Fruit fly (Drosophila melanogaster) whole organism, pupa: ENCODE measurements around the gene cad.

Source experiments
- CG10348 ChIP-seq: fragments of 200-800 bp; sonication (Bioruptor generic); IDR thresholded peaks from 2 replicates; pipeline ENCODE4 v1.3.6; 2022; ENCODE audit warnings: missing biosample characterization, missing genetic modification characterization
- CG12605 ChIP-seq: fragments of 200-800 bp; sonication (Bioruptor generic); IDR thresholded peaks from 2 replicates; pipeline ENCODE4 v1.3.6; 2022; ENCODE audit warnings: missing biosample characterization, missing genetic modification characterization
- CG13204 ChIP-seq: fragments of 200-800 bp; sonication (Bioruptor generic); optimal IDR thresholded peaks from 2 replicates; lab custom pipeline; 2018; ENCODE audit warnings: missing biosample characterization, mild to moderate bottlenecking, missing genetic modification characterization, moderate library complexity
- CG14655 ChIP-seq: fragments of 200-800 bp; sonication (Bioruptor generic); optimal IDR thresholded peaks from 3 replicates; lab custom pipeline; 2017; ENCODE audit warnings: mild to moderate bottlenecking, missing biosample characterization, missing genetic modification reagents, missing genetic modification characterization
- CG15710 ChIP-seq: fragments of 200-800 bp; sonication (Bioruptor generic); optimal IDR thresholded peaks from 2 replicates; lab custom pipeline; 2018; ENCODE audit warnings: missing biosample characterization, mild to moderate bottlenecking, missing genetic modification characterization, moderate library complexity
- CG17806 ChIP-seq: fragments of 200-800 bp; sonication (Bioruptor generic); optimal IDR thresholded peaks from 2 replicates; lab custom pipeline; 2018; ENCODE audit warnings: missing biosample characterization, mild to moderate bottlenecking, missing genetic modification characterization, moderate library complexity
- CG32121 ChIP-seq: fragments of 200-800 bp; sonication (Bioruptor generic); IDR thresholded peaks from 2 replicates; pipeline ENCODE4 v1.3.6; 2022; ENCODE audit warnings: missing biosample characterization, missing genetic modification characterization
- CG34367 ChIP-seq: fragments of 200-800 bp; sonication (Bioruptor generic); optimal IDR thresholded peaks from 2 replicates; lab custom pipeline; 2018; ENCODE audit warnings: missing biosample characterization, mild to moderate bottlenecking, missing genetic modification characterization
- CG4496 ChIP-seq: fragments of 200-800 bp; sonication (Bioruptor generic); IDR thresholded peaks from 3 replicates; pipeline ENCODE4 v1.3.6; 2022; ENCODE audit warnings: missing biosample characterization, missing genetic modification characterization
- CG8159 ChIP-seq: fragments of 200-800 bp; sonication (Bioruptor generic); optimal IDR thresholded peaks from 3 replicates; lab custom pipeline; 2018; ENCODE audit warnings: missing biosample characterization, mild to moderate bottlenecking, missing genetic modification characterization, moderate library complexity
- CG8301 ChIP-seq: fragments of 200-800 bp; sonication (Bioruptor generic); optimal IDR thresholded peaks from 2 replicates; lab custom pipeline; 2018; ENCODE audit warnings: missing biosample characterization, mild to moderate bottlenecking, missing genetic modification characterization
- CG9948 ChIP-seq: fragments of 200-800 bp; sonication (Bioruptor generic); optimal IDR thresholded peaks from 2 replicates; lab custom pipeline; 2018; ENCODE audit warnings: missing biosample characterization, mild to moderate bottlenecking, missing genetic modification characterization, moderate library complexity
- D1 ChIP-seq: fragments of 200-800 bp; sonication (Bioruptor generic); optimal IDR thresholded peaks from 2 replicates; lab custom pipeline; 2018; ENCODE audit warnings: missing biosample characterization, mild to moderate bottlenecking, missing genetic modification characterization, moderate library complexity
- EcR ChIP-seq: fragments of 200-800 bp; sonication (Bioruptor generic); optimal IDR thresholded peaks from 3 replicates; lab custom pipeline; 2019; ENCODE audit warnings: missing biosample characterization, missing genetic modification characterization, mild to moderate bottlenecking, moderate library complexity, missing genetic modification reagents
- Ets98B ChIP-seq: fragments of 200-800 bp; sonication (Bioruptor generic); IDR thresholded peaks from 2 replicates; pipeline ENCODE4 v1.3.6; 2022; ENCODE audit warnings: missing biosample characterization, missing genetic modification characterization
- Pif1A ChIP-seq: fragments of 200-800 bp; sonication (Bioruptor generic); optimal IDR thresholded peaks from 3 replicates; lab custom pipeline; 2016; ENCODE audit warnings: missing biosample characterization, missing genetic modification characterization
- Pif1B ChIP-seq: fragments of 200-800 bp; sonication (Bioruptor generic); optimal IDR thresholded peaks from 3 replicates; lab custom pipeline; 2016; ENCODE audit warnings: missing biosample characterization, missing genetic modification characterization
- Snoo ChIP-seq: fragments of 200-800 bp; sonication (Bioruptor generic); optimal IDR thresholded peaks from 3 replicates; lab custom pipeline; 2017; ENCODE audit warnings: missing biosample characterization, mild to moderate bottlenecking, missing genetic modification characterization, inconsistent platforms
- fd96Ca ChIP-seq: fragments of 200-800 bp; sonication (Bioruptor generic); IDR thresholded peaks from 3 replicates; pipeline ENCODE4 v1.3.6; 2022; ENCODE audit warnings: missing biosample characterization, missing genetic modification characterization
- gl ChIP-seq: fragments of 200-800 bp; sonication (Bioruptor generic); optimal IDR thresholded peaks from 2 replicates; lab custom pipeline; 2018; ENCODE audit warnings: missing biosample characterization, mild to moderate bottlenecking, missing genetic modification characterization
- rn ChIP-seq: fragments of 200-800 bp; sonication (Bioruptor generic); IDR thresholded peaks from 2 replicates; pipeline ENCODE4 v1.3.6; 2022; ENCODE audit warnings: missing biosample characterization, missing genetic modification characterization

Gene cad

DNA sequence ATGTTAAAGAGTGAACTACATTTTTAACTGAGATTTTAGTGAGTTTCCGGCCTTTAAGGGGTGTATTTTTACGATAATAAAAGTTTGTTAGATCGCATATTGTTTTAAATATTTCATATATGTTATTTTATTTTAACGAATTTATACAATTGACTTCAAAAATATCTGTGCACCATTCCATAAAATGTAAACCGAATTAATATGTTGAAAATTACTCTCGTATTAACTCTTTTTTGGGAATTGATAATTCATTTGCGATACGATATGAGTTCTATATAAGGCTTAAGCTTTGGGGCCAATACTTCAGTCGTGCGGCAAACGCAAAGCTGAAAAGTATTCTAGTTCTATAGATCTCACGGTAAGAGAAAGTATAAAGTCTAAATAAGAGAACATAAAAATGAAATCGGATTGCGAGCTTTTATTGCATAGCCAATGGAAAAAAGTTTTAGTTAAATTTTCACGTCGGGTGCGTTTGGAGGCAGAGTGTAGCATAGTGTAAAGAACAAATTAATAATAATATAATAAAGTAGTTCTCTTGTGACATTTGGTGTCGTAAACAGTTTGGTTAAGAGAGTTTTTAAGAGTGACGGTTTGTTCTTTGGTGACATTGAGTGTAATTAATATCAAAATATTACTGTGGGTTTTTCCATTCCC, 53.7 kb downstream of the cad start:
- TF ChIP-seq CG32121 (GFP tag; lab: Robert Waterston, UW) = peak; percentile 10; the same call in 1 of the 2 replicates
- no peak for TF ChIP-seq CG13204 (GFP tag; lab: Kevin White, UChicago)
- TF ChIP-seq CG15710 = no peak
- no peak for TF ChIP-seq CG8301 (tag; lab: Kevin White, UChicago)
- no peak for TF ChIP-seq Snoo
- TF ChIP-seq, all 21 proteins: peak for 1

DNA sequence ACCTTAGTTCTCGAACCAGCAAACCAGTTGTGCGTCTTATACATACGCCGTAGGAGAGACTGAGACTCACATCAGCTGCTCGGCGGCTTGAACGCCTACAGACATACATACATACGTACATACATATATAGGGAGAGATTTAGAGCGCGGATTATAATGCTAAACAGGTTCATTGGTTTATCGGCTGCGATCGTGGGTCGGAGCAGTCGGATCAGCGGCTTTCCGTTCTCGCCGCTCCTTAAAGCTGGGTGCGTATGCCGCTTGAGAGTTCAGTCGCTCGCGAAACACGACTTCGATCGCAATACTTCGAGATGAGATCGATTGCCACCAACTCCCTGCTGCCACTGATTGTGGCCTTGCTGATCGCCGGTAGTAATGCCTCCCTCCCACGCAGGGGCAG, 54.7 kb downstream of the cad start:
- peak; percentile 57; the same call in 1 of the 2 replicates for TF ChIP-seq CG12605
- no peak for TF ChIP-seq fd96Ca
- no peak for TF ChIP-seq CG8159 (tag; lab: Kevin White, UChicago)
- TF ChIP-seq CG8301 (tag; lab: Kevin White, UChicago) = no peak
- peak; percentile 89 for TF ChIP-seq EcR (GFP tag; lab: Kevin White, UChicago)
- no peak for TF ChIP-seq CG15710
- no peak for TF ChIP-seq rn (GFP tag; lab: Robert Waterston, UW)
- no peak for TF ChIP-seq CG9948 (tag; lab: Kevin White, UChicago)
- TF ChIP-seq Pif1A (GFP tag; lab: Kevin White, UChicago) = no peak
- TF ChIP-seq D1 (tag; lab: Kevin White, UChicago) = no peak
- peak; percentile 16 for TF ChIP-seq gl (tag; lab: Kevin White, UChicago)
- TF ChIP-seq CG34367 (tag; lab: Kevin White, UChicago) = no peak
- TF ChIP-seq CG10348 (GFP tag; lab: Robert Waterston, UW) = no peak
- no peak for TF ChIP-seq CG4496 (GFP tag; lab: Robert Waterston, UW)
- TF ChIP-seq Ets98B (GFP tag; lab: Robert Waterston, UW) = no peak; the same call in 1 of the 2 replicates
- no peak for TF ChIP-seq CG32121 (GFP tag; lab: Robert Waterston, UW)
- no peak for TF ChIP-seq Snoo
- peak; percentile 89 for TF ChIP-seq CG13204 (GFP tag; lab: Kevin White, UChicago)

- TF ChIP-seq CG9948 (tag; lab: Kevin White, UChicago) (no peak), Pif1A (GFP tag; lab: Kevin White, UChicago) (no peak), fd96Ca (no peak), CG8301 (tag; lab: Kevin White, UChicago) (no peak), Ets98B (GFP tag; lab: Robert Waterston, UW) (no peak), CG32121 (GFP tag; lab: Robert Waterston, UW) (no peak), CG34367 (tag; lab: Kevin White, UChicago) (no peak), Snoo (no peak), Pif1B (no peak), gl (tag; lab: Kevin White, UChicago) (no peak), CG15710 (no peak), CG8159 (tag; lab: Kevin White, UChicago) (no peak)
- TF ChIP-seq, all 21 proteins: peak for 0
Observed at dm6 chr2L:20826226-20826625, 55.7 kb downstream of the cad start.

dm6 chr2L:20827045-20827444, 56.5 kb downstream of the cad start:
- no peak for TF ChIP-seq Pif1B
- no peak for TF ChIP-seq CG4496 (GFP tag; lab: Robert Waterston, UW)
- TF ChIP-seq Snoo = no peak
- no peak for TF ChIP-seq CG32121 (GFP tag; lab: Robert Waterston, UW)
- no peak for TF ChIP-seq CG14655 (GFP tag; lab: Kevin White, UChicago)
- no peak for TF ChIP-seq EcR (GFP tag; lab: Kevin White, UChicago)
- no peak for TF ChIP-seq CG8159 (tag; lab: Kevin White, UChicago)
- TF ChIP-seq CG10348 (GFP tag; lab: Robert Waterston, UW) = no peak
- no peak for TF ChIP-seq CG34367 (tag; lab: Kevin White, UChicago)
- no peak for TF ChIP-seq CG9948 (tag; lab: Kevin White, UChicago)
- TF ChIP-seq Ets98B (GFP tag; lab: Robert Waterston, UW) = no peak
- TF ChIP-seq CG17806 = no peak
- no peak for TF ChIP-seq CG13204 (GFP tag; lab: Kevin White, UChicago)
- TF ChIP-seq rn (GFP tag; lab: Robert Waterston, UW) = no peak
- no peak for TF ChIP-seq Pif1A (GFP tag; lab: Kevin White, UChicago)
- no peak for TF ChIP-seq D1 (tag; lab: Kevin White, UChicago)
- no peak for TF ChIP-seq CG8301 (tag; lab: Kevin White, UChicago)
- TF ChIP-seq CG15710 = no peak
- no peak for TF ChIP-seq fd96Ca
- TF ChIP-seq gl (tag; lab: Kevin White, UChicago) = no peak
- TF ChIP-seq, all 21 proteins: peak for 0

DNA sequence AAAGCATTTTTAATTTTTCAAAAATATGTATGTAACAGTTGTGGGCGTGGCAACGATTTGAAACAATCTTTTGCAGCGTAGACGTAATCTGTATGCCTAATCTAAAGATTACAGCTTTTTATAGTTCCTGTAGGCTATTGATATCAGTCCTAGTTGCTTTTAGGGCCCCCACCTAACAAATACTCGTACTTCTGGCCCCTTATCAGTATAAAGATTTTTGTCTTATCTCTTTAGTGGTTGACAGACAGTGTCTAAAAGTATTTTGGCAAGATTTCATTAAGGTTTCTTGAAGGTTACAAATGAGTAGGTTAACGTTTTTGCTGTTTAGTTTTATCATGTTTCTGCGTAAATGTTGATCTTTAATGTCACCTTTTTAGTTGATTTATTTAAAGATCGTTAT, 58.2 kb downstream of the cad start:
- no peak for TF ChIP-seq CG34367 (tag; lab: Kevin White, UChicago)
- no peak for TF ChIP-seq CG12605
- TF ChIP-seq Pif1A (GFP tag; lab: Kevin White, UChicago) = no peak
- TF ChIP-seq CG4496 (GFP tag; lab: Robert Waterston, UW) = no peak
- TF ChIP-seq gl (tag; lab: Kevin White, UChicago) = no peak
- TF ChIP-seq fd96Ca = no peak
- no peak for TF ChIP-seq Snoo
- no peak for TF ChIP-seq CG8159 (tag; lab: Kevin White, UChicago)

DNA sequence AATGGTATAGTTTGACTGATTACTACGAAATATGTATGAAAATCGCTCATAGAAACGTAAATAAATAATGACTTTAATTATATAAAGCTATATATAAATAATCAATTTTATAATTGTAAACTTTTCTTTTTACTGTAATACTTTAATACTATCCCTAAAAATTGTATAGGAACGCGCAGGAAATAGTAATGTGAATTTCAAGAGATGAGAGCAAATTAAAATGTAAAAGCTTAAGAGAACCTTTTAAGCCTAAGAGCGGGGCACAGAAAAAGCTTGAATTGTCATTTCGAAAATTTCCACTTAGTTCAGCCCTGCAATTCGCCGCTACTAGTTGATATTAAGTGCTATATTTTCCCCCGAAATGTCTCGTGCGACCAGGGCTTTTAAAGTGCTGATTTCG, 58.8 kb downstream of the cad start, which contains the start of gene CG31673:
CG31673 (plus strand) TSS at position 301 of the 400 bp plus-strand sequence.
- TF ChIP-seq CG8159 (tag; lab: Kevin White, UChicago) = no peak
- TF ChIP-seq CG8301 (tag; lab: Kevin White, UChicago) = no peak
- TF ChIP-seq fd96Ca = no peak
- TF ChIP-seq CG17806 = no peak
- no peak for TF ChIP-seq CG15710
- TF ChIP-seq CG14655 (GFP tag; lab: Kevin White, UChicago) = no peak
- no peak for TF ChIP-seq Pif1A (GFP tag; lab: Kevin White, UChicago)
- no peak for TF ChIP-seq Snoo
- no peak for TF ChIP-seq CG4496 (GFP tag; lab: Robert Waterston, UW)
- no peak for TF ChIP-seq CG9948 (tag; lab: Kevin White, UChicago)
- TF ChIP-seq gl (tag; lab: Kevin White, UChicago) = no peak
- TF ChIP-seq Ets98B (GFP tag; lab: Robert Waterston, UW) = no peak
- no peak for TF ChIP-seq CG13204 (GFP tag; lab: Kevin White, UChicago)
- no peak for TF ChIP-seq CG10348 (GFP tag; lab: Robert Waterston, UW)
- TF ChIP-seq CG32121 (GFP tag; lab: Robert Waterston, UW) = no peak
- TF ChIP-seq EcR (GFP tag; lab: Kevin White, UChicago) = no peak
- TF ChIP-seq D1 (tag; lab: Kevin White, UChicago) = no peak
- no peak for TF ChIP-seq CG12605
